Fruit fly (Drosophila melanogaster): ENCODE measurements around the gene Cyp313a4.

DNA sequence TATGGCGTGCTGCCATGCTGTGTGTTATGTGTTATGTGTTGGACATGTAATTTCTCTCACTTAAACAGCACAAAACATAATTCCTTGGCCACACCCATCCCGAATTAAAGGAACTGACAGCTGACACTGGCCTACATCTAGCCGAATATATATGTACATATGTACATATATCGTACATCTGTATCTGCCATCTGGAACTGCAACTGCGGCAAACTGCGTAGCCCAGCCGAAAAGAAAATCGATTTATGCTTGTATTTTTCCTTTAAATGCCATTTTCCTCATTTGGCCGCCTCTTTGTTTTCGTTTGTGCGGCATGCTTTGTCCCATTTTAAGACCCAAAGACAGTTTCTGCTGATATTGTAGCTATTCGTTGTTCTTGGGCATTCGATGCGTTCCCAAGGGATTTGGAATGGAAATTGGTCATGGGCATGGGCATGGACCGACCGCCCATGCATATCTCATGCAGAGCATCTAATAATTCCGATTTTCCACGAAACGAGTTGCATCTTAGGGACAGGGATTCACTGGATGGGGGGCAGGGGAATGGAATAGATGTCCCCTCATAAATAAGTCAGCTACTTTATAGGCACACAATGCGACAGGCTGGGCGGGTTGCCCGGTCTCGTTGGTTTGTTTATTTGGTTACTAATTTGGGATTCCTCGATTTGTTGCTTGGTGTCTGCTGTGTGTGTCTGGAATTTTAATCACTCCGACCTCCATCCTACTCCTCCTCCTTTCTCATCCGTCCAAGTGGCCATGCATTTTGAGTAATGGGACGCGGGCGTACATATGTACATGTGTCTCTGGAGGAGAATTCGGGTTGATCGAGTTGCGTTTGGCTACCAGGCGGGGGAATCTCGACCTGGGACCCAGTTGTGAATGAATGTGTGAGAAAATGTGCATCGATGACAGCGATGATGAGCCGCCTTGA is 31.8 kb downstream of the Cyp313a4 start:
- no peak for TF ChIP-seq CG6854 (GFP tag; optimal IDR thresholded peaks at IDR 0.05)
- TF ChIP-seq lz (GFP tag; optimal IDR thresholded peaks at IDR 0.05) = no peak
- TF ChIP-seq CG10631 (GFP tag; optimal IDR thresholded peaks at IDR 0.05) = no peak
- no peak for TF ChIP-seq Hr4 (GFP tag; optimal IDR thresholded peaks at IDR 0.05)
- no peak for TF ChIP-seq fd59A (GFP tag; optimal IDR thresholded peaks at IDR 0.05)
- no peak for TF ChIP-seq CG15336 (GFP tag; IDR thresholded peaks at IDR 0.05)
- TF ChIP-seq dac (GFP tag; optimal IDR thresholded peaks at IDR 0.05) = no peak
- no peak for TF ChIP-seq fkh (GFP tag; optimal IDR thresholded peaks at IDR 0.05)

All from whole organism, prepupa.